Worm (Caenorhabditis elegans) whole organism, young adult: ENCODE measurements around the gene cnt-2.

ENCODE experiments used
- B0261.1 ChIP-seq: sonication (generic microtip); optimal IDR thresholded peaks from 2 replicates; lab custom pipeline; 2016; ENCODE audit warnings: mild to moderate bottlenecking, missing genetic modification characterization, moderate library complexity, missing compliant biosample characterization
- B0336.3 ChIP-seq: fragments of 200-800 bp; sonication (Bioruptor generic); IDR thresholded peaks from 2 replicates; pipeline ENCODE4 v1.3.6; 2022; ENCODE audit warnings: missing genetic modification characterization, missing compliant biosample characterization
- C17E4.6 ChIP-seq: fragments of 200-800 bp; sonication (Bioruptor generic); IDR thresholded peaks from 2 replicates; pipeline ENCODE4 v1.3.6; 2022; ENCODE audit warnings: missing genetic modification reagents, missing genetic modification characterization, missing compliant biosample characterization
- F23B12.7 ChIP-seq: sonication (generic microtip); optimal IDR thresholded peaks from 2 replicates; lab custom pipeline; 2017; ENCODE audit warnings: missing genetic modification characterization, mild to moderate bottlenecking, missing compliant biosample characterization, antibody characterized with exemption, moderate library complexity; ENCODE audit not compliant: insufficient read depth
- F33H1.4 ChIP-seq: fragments of 200-800 bp; sonication (Bioruptor generic); IDR thresholded peaks from 2 replicates; pipeline ENCODE4 v1.3.6; 2022; ENCODE audit warnings: missing genetic modification reagents, missing genetic modification characterization, missing compliant biosample characterization
- K11D2.4 ChIP-seq: fragments of 200-800 bp; sonication (Bioruptor generic); IDR thresholded peaks from 2 replicates; pipeline ENCODE4 v1.3.6; 2022; ENCODE audit warnings: missing genetic modification reagents, missing genetic modification characterization, missing compliant biosample characterization
- Y53F4B.3 ChIP-seq: fragments of 200-800 bp; sonication (Bioruptor generic); IDR thresholded peaks from 2 replicates; pipeline ENCODE4 v1.3.6; 2022; ENCODE audit warnings: missing genetic modification reagents, missing genetic modification characterization, missing compliant biosample characterization
- Y53G8AR.9 ChIP-seq: fragments of 200-800 bp; sonication (Bioruptor generic); conservative IDR thresholded peaks from 2 replicates; pipeline ENCODE4 v1.3.6; 2022; ENCODE audit warnings: missing genetic modification reagents, missing genetic modification characterization, missing compliant biosample characterization
- Y56A3A.18 ChIP-seq: fragments of 200-800 bp; sonication (Bioruptor generic); IDR thresholded peaks from 2 replicates; pipeline ENCODE4 v1.3.6; 2022; ENCODE audit warnings: missing genetic modification reagents, missing genetic modification characterization, missing compliant biosample characterization
- Y67H2A.10 ChIP-seq: fragments of 200-800 bp; sonication (Bioruptor generic); conservative IDR thresholded peaks from 2 replicates; pipeline ENCODE4 v1.3.6; 2022; ENCODE audit warnings: missing genetic modification reagents, missing genetic modification characterization, missing compliant biosample characterization
- ZK185.1 ChIP-seq: sonication (generic microtip); optimal IDR thresholded peaks from 2 replicates; lab custom pipeline; 2016; ENCODE audit warnings: mild to moderate bottlenecking, missing genetic modification characterization, missing compliant biosample characterization; ENCODE audit not compliant: poor library complexity, severe bottlenecking
- attf-3 ChIP-seq: fragments of 200-800 bp; sonication (Bioruptor generic); conservative IDR thresholded peaks from 2 replicates; pipeline ENCODE4 v1.3.6; 2022; ENCODE audit warnings: missing genetic modification reagents, missing genetic modification characterization, missing compliant biosample characterization
- bed-1 ChIP-seq: fragments of 200-800 bp; sonication (Bioruptor generic); IDR thresholded peaks from 2 replicates; pipeline ENCODE4 v1.3.6; 2022; ENCODE audit warnings: missing genetic modification reagents, missing genetic modification characterization, missing compliant biosample characterization
- ccch-3 ChIP-seq: fragments of 200-800 bp; sonication (Bioruptor generic); optimal IDR thresholded peaks from 2 replicates; lab custom pipeline; 2018; ENCODE audit warnings: mild to moderate bottlenecking, missing genetic modification characterization, missing compliant biosample characterization
- ceh-40 ChIP-seq: fragments of 200-800 bp; sonication (Bioruptor generic); IDR thresholded peaks from 2 replicates; pipeline ENCODE4 v1.3.6; 2022; ENCODE audit warnings: missing genetic modification characterization, missing compliant biosample characterization
- ceh-79 ChIP-seq: sonication (generic microtip); optimal IDR thresholded peaks from 2 replicates; lab custom pipeline; 2017; ENCODE audit warnings: mild to moderate bottlenecking, missing genetic modification characterization, missing compliant biosample characterization
- chd-7 ChIP-seq: sonication (generic microtip); optimal IDR thresholded peaks from 2 replicates; lab custom pipeline; 2016; ENCODE audit warnings: mild to moderate bottlenecking, missing genetic modification characterization, moderate library complexity, missing compliant biosample characterization
- die-1 ChIP-seq: sonication (generic microtip); optimal IDR thresholded peaks from 2 replicates; lab custom pipeline; 2016; ENCODE audit warnings: missing genotype, mild to moderate bottlenecking, missing genetic modification characterization, missing compliant biosample characterization
- dox-1 ChIP-seq: fragments of 200-800 bp; sonication (Bioruptor generic); IDR thresholded peaks from 2 replicates; pipeline ENCODE4 v1.3.6; 2022; ENCODE audit warnings: missing genetic modification reagents, missing genetic modification characterization, missing compliant biosample characterization
- efl-1 ChIP-seq: fragments of 150-350 bp; optimal IDR thresholded peaks from 2 replicates; lab custom pipeline; 2014; ENCODE audit warnings: missing biosample characterization, missing genetic modification reagents, missing genetic modification characterization
- egrh-3 ChIP-seq: fragments of 200-800 bp; sonication (Bioruptor generic); IDR thresholded peaks from 2 replicates; pipeline ENCODE4 v1.3.6; 2022; ENCODE audit warnings: missing genetic modification reagents, missing genetic modification characterization, missing compliant biosample characterization
- ekl-4 ChIP-seq: fragments of 200-800 bp; sonication (Bioruptor generic); IDR thresholded peaks from 2 replicates; pipeline ENCODE4 v1.3.6; 2022; ENCODE audit warnings: missing genetic modification reagents, missing genetic modification characterization, missing compliant biosample characterization
- ets-4 ChIP-seq: fragments of 200-800 bp; sonication (Bioruptor generic); optimal IDR thresholded peaks from 2 replicates; lab custom pipeline; 2018; ENCODE audit warnings: mild to moderate bottlenecking, missing genetic modification characterization, missing compliant biosample characterization
- him-1 ChIP-seq: sonication (generic microtip); optimal IDR thresholded peaks from 2 replicates; lab custom pipeline; 2016; ENCODE audit warnings: missing genotype, missing genetic modification reagents, missing genetic modification characterization, missing compliant biosample characterization
- hmg-1.2 ChIP-seq: fragments of 200-800 bp; sonication (Bioruptor generic); IDR thresholded peaks from 2 replicates; pipeline ENCODE4 v1.3.6; 2022; ENCODE audit warnings: missing genetic modification reagents, missing genetic modification characterization, missing compliant biosample characterization
- hrde-1 ChIP-seq: sonication (generic microtip); optimal IDR thresholded peaks from 2 replicates; lab custom pipeline; 2016; ENCODE audit warnings: missing genetic modification characterization, mild to moderate bottlenecking, missing compliant biosample characterization, moderate library complexity, missing genotype, missing genetic modification reagents, borderline replicate concordance
- lin-35 ChIP-seq, 3 experiments: fragments of 150-350 bp in 2 of 3; sonication (generic microtip) in 1 of 3; optimal IDR thresholded peaks; 2 replicates each; lab custom pipeline; 2014 to 2018; ENCODE audit warnings: missing biosample characterization in 3 of 3, missing genetic modification characterization in 3 of 3, missing genetic modification reagents in 3 of 3
- lin-40 ChIP-seq: sonication (generic microtip); optimal IDR thresholded peaks from 2 replicates; lab custom pipeline; 2016; ENCODE audit warnings: missing genetic modification characterization, mild to moderate bottlenecking, missing compliant biosample characterization, missing genotype, missing genetic modification reagents
- lir-1 ChIP-seq: fragments of 200-800 bp; sonication (Bioruptor generic); conservative IDR thresholded peaks from 2 replicates; pipeline ENCODE4 v1.3.6; 2022; ENCODE audit warnings: missing genetic modification reagents, missing genetic modification characterization, missing compliant biosample characterization
- lsl-1 ChIP-seq: fragments of 200-800 bp; sonication (Bioruptor generic); optimal IDR thresholded peaks from 2 replicates; lab custom pipeline; 2018; ENCODE audit warnings: mild to moderate bottlenecking, missing genetic modification characterization, moderate library complexity, missing compliant biosample characterization
- lsy-27 ChIP-seq: sonication (generic microtip); optimal IDR thresholded peaks from 2 replicates; lab custom pipeline; 2017; ENCODE audit warnings: missing genetic modification characterization, mild to moderate bottlenecking, missing compliant biosample characterization, antibody characterized with exemption, missing genotype, borderline replicate concordance; ENCODE audit not compliant: insufficient read depth
- madf-6 ChIP-seq: fragments of 200-800 bp; sonication (Bioruptor generic); IDR thresholded peaks from 2 replicates; pipeline ENCODE4 v1.3.6; 2022; ENCODE audit warnings: missing genetic modification reagents, missing genetic modification characterization, missing compliant biosample characterization
- madf-8 ChIP-seq: fragments of 200-800 bp; sonication (Bioruptor generic); conservative IDR thresholded peaks from 2 replicates; pipeline ENCODE4 v1.3.6; 2022; ENCODE audit warnings: missing genetic modification reagents, missing genetic modification characterization, missing compliant biosample characterization
- mcd-1 ChIP-seq: fragments of 200-800 bp; sonication (Bioruptor generic); IDR thresholded peaks from 2 replicates; pipeline ENCODE4 v1.3.6; 2022; ENCODE audit warnings: missing genetic modification reagents, missing genetic modification characterization, missing compliant biosample characterization
- mel-28 ChIP-seq: sonication (generic microtip); optimal IDR thresholded peaks from 2 replicates; lab custom pipeline; 2016; ENCODE audit warnings: borderline replicate concordance, mild to moderate bottlenecking, missing genetic modification characterization, missing compliant biosample characterization
- mes-4 ChIP-seq: sonication (generic microtip); optimal IDR thresholded peaks from 2 replicates; lab custom pipeline; 2016; ENCODE audit warnings: missing genotype, missing genetic modification characterization, missing compliant biosample characterization
- pbrm-1 ChIP-seq: fragments of 200-800 bp; sonication (Bioruptor generic); IDR thresholded peaks from 2 replicates; pipeline ENCODE4 v1.3.6; 2022; ENCODE audit warnings: missing genetic modification reagents, missing genetic modification characterization, missing compliant biosample characterization
- pha-4 ChIP-seq: fragments of 150-350 bp; sonication (generic microtip); optimal IDR thresholded peaks from 2 replicates; lab custom pipeline; 2014; ENCODE audit warnings: missing biosample characterization, missing genetic modification reagents, missing genetic modification characterization
- repo-1 ChIP-seq: sonication (generic microtip); optimal IDR thresholded peaks from 2 replicates; lab custom pipeline; 2017; ENCODE audit warnings: mild to moderate bottlenecking, missing genetic modification characterization, missing compliant biosample characterization
- snpc-1.1 ChIP-seq: sonication (generic microtip); optimal IDR thresholded peaks from 2 replicates; lab custom pipeline; 2017; ENCODE audit warnings: missing genetic modification characterization, mild to moderate bottlenecking, missing compliant biosample characterization, antibody characterized with exemption, moderate library complexity, missing genotype, missing genetic modification reagents; ENCODE audit not compliant: insufficient read depth
- snpc-1.3 ChIP-seq: sonication (generic microtip); optimal IDR thresholded peaks from 2 replicates; lab custom pipeline; 2017; ENCODE audit warnings: missing genetic modification characterization, mild to moderate bottlenecking, missing compliant biosample characterization, antibody characterized with exemption, moderate library complexity, missing genotype, missing genetic modification reagents; ENCODE audit not compliant: insufficient read depth
- unc-130 ChIP-seq: sonication (generic microtip); optimal IDR thresholded peaks from 2 replicates; lab custom pipeline; 2016; ENCODE audit warnings: missing genetic modification reagents, missing genetic modification characterization, missing compliant biosample characterization
- xnd-1 ChIP-seq: sonication (generic microtip); optimal IDR thresholded peaks from 2 replicates; lab custom pipeline; 2016; ENCODE audit warnings: missing genotype, missing genetic modification reagents, missing genetic modification characterization, missing compliant biosample characterization
- zfh-2 ChIP-seq: fragments of 200-800 bp; sonication (Bioruptor generic); conservative IDR thresholded peaks from 2 replicates; pipeline ENCODE4 v1.3.6; 2022; ENCODE audit warnings: missing genetic modification reagents, missing genetic modification characterization, missing compliant biosample characterization
- zim-3 ChIP-seq: sonication (generic microtip); optimal IDR thresholded peaks from 2 replicates; lab custom pipeline; 2017; ENCODE audit warnings: mild to moderate bottlenecking, missing genetic modification characterization, moderate library complexity, missing compliant biosample characterization
- ztf-26 ChIP-seq: sonication (generic microtip); optimal IDR thresholded peaks from 2 replicates; lab custom pipeline; 2017; ENCODE audit warnings: missing genetic modification characterization, missing compliant biosample characterization
- ztf-6 ChIP-seq: fragments of 200-800 bp; sonication (Bioruptor generic); IDR thresholded peaks from 2 replicates; pipeline ENCODE4 v1.3.6; 2022; ENCODE audit warnings: missing genetic modification reagents, missing genetic modification characterization, missing compliant biosample characterization

Gene cnt-2

ce11 chrIII:10624564-10624963 is 30.3 kb upstream of the cnt-2 start (continued):
- TF ChIP-seq pha-4 = no peak
- TF ChIP-seq Y53F4B.3 = no peak
- TF ChIP-seq efl-1 (GFP tag; lab: Kevin White, UChicago) = peak; percentile 5
- no peak for TF ChIP-seq xnd-1 (tag; lab: Kevin White, UChicago)
- TF ChIP-seq chd-7 (tag; lab: Kevin White, UChicago) = peak; percentile 51
- TF ChIP-seq egrh-3 = no peak
- peak; percentile 67 for TF ChIP-seq hmg-1.2 (GFP tag; lab: Robert Waterston, UW)
- TF ChIP-seq Y56A3A.18 (GFP tag; lab: Robert Waterston, UW) = 0 out of 2 replicates have a peak, but pooled peaks have one; percentile 21
- TF ChIP-seq mcd-1 (GFP tag; lab: Robert Waterston, UW) = peak; percentile 60
- TF ChIP-seq madf-8 (GFP tag; lab: Robert Waterston, UW) = no peak; the same call in 1 of the 2 replicates
- peak; percentile 86 for TF ChIP-seq B0261.1 (tag; lab: Kevin White, UChicago)
- 0 out of 2 replicates have a peak, but pooled peaks have one; percentile 36 for TF ChIP-seq K11D2.4
- TF ChIP-seq lir-1 (GFP tag; lab: Robert Waterston, UW) = peak; percentile 68
- peak; percentile 53 for TF ChIP-seq ceh-79 (tag; lab: Kevin White, UChicago)
- TF ChIP-seq ekl-4 (GFP tag; lab: Robert Waterston, UW) = peak; percentile 81
- peak; percentile 85 for TF ChIP-seq ZK185.1 (tag; lab: Kevin White, UChicago)
- no peak for TF ChIP-seq pbrm-1 (GFP tag; lab: Robert Waterston, UW)
- TF ChIP-seq lin-40 (tag; lab: Kevin White, UChicago) = peak; percentile 45
- TF ChIP-seq attf-3 (GFP tag; lab: Robert Waterston, UW) = no peak
- TF ChIP-seq zim-3 (tag; lab: Kevin White, UChicago) = peak; percentile 70
- TF ChIP-seq ets-4 (GFP tag; lab: Kevin White, UChicago) = no peak
- TF ChIP-seq die-1 (tag; lab: Kevin White, UChicago) = peak; percentile 75
- TF ChIP-seq bed-1 (GFP tag; lab: Robert Waterston, UW) = 0 out of 2 replicates have a peak, but pooled peaks have one; percentile 69
- peak; percentile 55; the same call in 1 of the 2 replicates for TF ChIP-seq zfh-2 (GFP tag; lab: Robert Waterston, UW)
- peak; percentile 31; the same call in 1 of the 2 replicates for TF ChIP-seq B0336.3
- no peak for TF ChIP-seq ccch-3 (GFP tag; lab: Kevin White, UChicago)
- no peak for TF ChIP-seq Y67H2A.10
- TF ChIP-seq mes-4 = no peak
- TF ChIP-seq lsl-1 = peak; percentile 57
- TF ChIP-seq snpc-1.3 (tag; lab: Kevin White, UChicago) = peak; percentile 80
- TF ChIP-seq repo-1 (tag; lab: Kevin White, UChicago) = peak; percentile 18
- peak; percentile 53 for TF ChIP-seq ztf-26
- peak in 1 of 3 experiments; percentile 41 for TF ChIP-seq lin-35 (GFP tag; optimal IDR thresholded peaks at IDR 0.05; lab: Kevin White, UChicago)
- TF ChIP-seq snpc-1.1 (tag; lab: Kevin White, UChicago) = peak; percentile 50
- no peak for TF ChIP-seq C17E4.6 (GFP tag; lab: Robert Waterston, UW)
- TF ChIP-seq hrde-1 (tag; lab: Kevin White, UChicago) = peak; percentile 62
- TF ChIP-seq ztf-6 = no peak
- TF ChIP-seq unc-130 (GFP tag; lab: Kevin White, UChicago) = peak; percentile 26
- no peak for TF ChIP-seq lsy-27 (tag; lab: Kevin White, UChicago)
- TF ChIP-seq madf-6 = peak; percentile 77
- TF ChIP-seq F33H1.4 (GFP tag; lab: Robert Waterston, UW) = peak; percentile 31
- peak; percentile 42 for TF ChIP-seq him-1 (tag; lab: Kevin White, UChicago)
- peak; percentile 6 for TF ChIP-seq F23B12.7 (tag; lab: Kevin White, UChicago)
- peak; percentile 49 for TF ChIP-seq mel-28 (tag; lab: Kevin White, UChicago)
- 0 out of 2 replicates have a peak, but pooled peaks have one; percentile 50 for TF ChIP-seq Y53G8AR.9 (GFP tag; lab: Robert Waterston, UW)
- peak; percentile 88 for TF ChIP-seq dox-1 (GFP tag; lab: Robert Waterston, UW)
- TF ChIP-seq ceh-40 = 0 out of 2 replicates have a peak, but pooled peaks have one; percentile 62
